Fruit fly (Drosophila melanogaster) whole organism, embryonic: ENCODE data around the gene ATPsynB.

ENCODE experiments used
- Bdp1 ChIP-seq: fragments of 200-800 bp; sonication (Bioruptor generic); optimal IDR thresholded peaks from 3 replicates; lab custom pipeline; 2016; ENCODE audit warnings: missing biosample characterization, missing genetic modification characterization
- CG10147 ChIP-seq: fragments of 200-800 bp; sonication (Bioruptor generic); optimal IDR thresholded peaks from 2 replicates; lab custom pipeline; 2019; ENCODE audit warnings: missing biosample characterization, mild to moderate bottlenecking, missing genetic modification characterization, moderate library complexity
- CG11696 ChIP-seq: fragments of 200-800 bp; sonication (Bioruptor generic); IDR thresholded peaks from 2 replicates; pipeline ENCODE4 v1.3.6; 2022; ENCODE audit warnings: missing biosample characterization, missing genetic modification characterization
- CG12236 ChIP-seq: fragments of 200-800 bp; sonication (Bioruptor generic); optimal IDR thresholded peaks from 2 replicates; lab custom pipeline; 2016; ENCODE audit warnings: missing biosample characterization, missing genetic modification characterization
- CG12769 ChIP-seq: fragments of 200-800 bp; sonication (Bioruptor generic); optimal IDR thresholded peaks from 2 replicates; lab custom pipeline; 2019; ENCODE audit warnings: missing biosample characterization, mild to moderate bottlenecking, missing genetic modification characterization, moderate library complexity
- CG17912 ChIP-seq: fragments of 200-800 bp; sonication (Bioruptor generic); optimal IDR thresholded peaks from 2 replicates; lab custom pipeline; 2018; ENCODE audit warnings: missing biosample characterization, mild to moderate bottlenecking, missing genetic modification characterization
- CG32532 ChIP-seq: fragments of 200-800 bp; sonication (Bioruptor generic); IDR thresholded peaks from 2 replicates; pipeline ENCODE4 v1.3.6; 2022; ENCODE audit warnings: missing biosample characterization, missing genetic modification characterization
- CG33213 ChIP-seq: fragments of 200-800 bp; sonication (Bioruptor generic); optimal IDR thresholded peaks from 3 replicates; lab custom pipeline; 2016; ENCODE audit warnings: missing biosample characterization, missing genetic modification characterization
- CG3407 ChIP-seq: fragments of 200-800 bp; sonication (Bioruptor generic); optimal IDR thresholded peaks from 2 replicates; lab custom pipeline; 2018; ENCODE audit warnings: missing biosample characterization, mild to moderate bottlenecking, missing genetic modification characterization
- CG34422 ChIP-seq: fragments of 200-800 bp; sonication (Bioruptor generic); IDR thresholded peaks from 3 replicates; pipeline ENCODE4 v1.3.6; 2022; ENCODE audit warnings: missing biosample characterization, missing genetic modification characterization
- CG4360 ChIP-seq: fragments of 200-800 bp; sonication (Bioruptor generic); IDR thresholded peaks from 2 replicates; pipeline ENCODE4 v1.3.6; 2022; ENCODE audit warnings: missing biosample characterization, missing genetic modification characterization
- CG4854 ChIP-seq: fragments of 200-800 bp; sonication (Bioruptor generic); optimal IDR thresholded peaks from 2 replicates; lab custom pipeline; 2016; ENCODE audit warnings: missing biosample characterization, missing genetic modification characterization, inconsistent platforms
- CG6175 ChIP-seq: fragments of 200-800 bp; sonication (Bioruptor generic); IDR thresholded peaks from 3 replicates; pipeline ENCODE4 v1.3.6; 2022; ENCODE audit warnings: missing biosample characterization, missing genetic modification characterization
- CG6654 ChIP-seq: fragments of 200-800 bp; sonication (Bioruptor generic); optimal IDR thresholded peaks from 2 replicates; lab custom pipeline; 2017; ENCODE audit warnings: missing biosample characterization, mild to moderate bottlenecking, missing genetic modification characterization
- CG6791 ChIP-seq: fragments of 200-800 bp; sonication (Bioruptor generic); IDR thresholded peaks from 3 replicates; pipeline ENCODE4 v1.3.6; 2022; ENCODE audit warnings: missing biosample characterization, missing genetic modification characterization; ENCODE audit not compliant: partially characterized antibody
- CG7963 ChIP-seq: fragments of 200-800 bp; sonication (Bioruptor generic); IDR thresholded peaks from 3 replicates; pipeline ENCODE4 v1.3.6; 2022; ENCODE audit warnings: missing biosample characterization, missing genetic modification characterization; ENCODE audit not compliant: partially characterized antibody
- Hey ChIP-seq: fragments of 200-800 bp; sonication (Bioruptor generic); optimal IDR thresholded peaks from 3 replicates; lab custom pipeline; 2018; ENCODE audit warnings: missing biosample characterization, mild to moderate bottlenecking, missing genetic modification characterization
- Hr3 ChIP-seq: fragments of 200-800 bp; sonication (Bioruptor generic); optimal IDR thresholded peaks from 3 replicates; lab custom pipeline; 2016; ENCODE audit warnings: missing biosample characterization, missing genetic modification characterization
- Jarid2 ChIP-seq: fragments of 200-800 bp; sonication (Bioruptor generic); optimal IDR thresholded peaks from 3 replicates; lab custom pipeline; 2017; ENCODE audit warnings: mild to moderate bottlenecking, missing biosample characterization, missing genetic modification reagents, missing genetic modification characterization
- NC2β ChIP-seq: fragments of 200-800 bp; sonication (Bioruptor generic); optimal IDR thresholded peaks from 2 replicates; lab custom pipeline; 2016; ENCODE audit warnings: missing biosample characterization, missing genetic modification characterization
- Opbp ChIP-seq: fragments of 200-800 bp; sonication (Bioruptor generic); IDR thresholded peaks from 3 replicates; pipeline ENCODE4 v1.3.6; 2022; ENCODE audit warnings: missing biosample characterization, missing genetic modification characterization; ENCODE audit not compliant: partially characterized antibody
- Pdp1 ChIP-seq, 2 experiments: fragments of 200-800 bp; sonication (Bioruptor generic); optimal IDR thresholded peaks; 3 replicates each; lab custom pipeline; 2016; ENCODE audit warnings: missing biosample characterization in 2 of 2, missing genetic modification characterization in 2 of 2, mild to moderate bottlenecking in 1 of 2, moderate library complexity in 1 of 2
- Poxn ChIP-seq: fragments of 200-800 bp; sonication (Bioruptor generic); IDR thresholded peaks from 2 replicates; pipeline ENCODE4 v1.3.6; 2022; ENCODE audit warnings: missing biosample characterization, missing genetic modification characterization
- Side ChIP-seq: fragments of 200-800 bp; sonication (Bioruptor generic); optimal IDR thresholded peaks from 2 replicates; lab custom pipeline; 2016; ENCODE audit warnings: missing biosample characterization, missing genetic modification characterization
- Sin3A ChIP-seq: fragments of >200 bp; optimal IDR thresholded peaks from 2 replicates; lab custom pipeline; 2018
- Spps ChIP-seq: fragments of 200-800 bp; sonication (Bioruptor generic); optimal IDR thresholded peaks from 2 replicates; lab custom pipeline; 2018; ENCODE audit warnings: missing biosample characterization, mild to moderate bottlenecking, missing genetic modification characterization
- Ssrp ChIP-seq: fragments of 200-800 bp; sonication (Bioruptor generic); optimal IDR thresholded peaks from 2 replicates; lab custom pipeline; 2018; ENCODE audit warnings: missing biosample characterization, mild to moderate bottlenecking, missing genetic modification characterization, moderate library complexity
- TFAM ChIP-seq: fragments of 200-800 bp; sonication (Bioruptor generic); optimal IDR thresholded peaks from 2 replicates; lab custom pipeline; 2017; ENCODE audit warnings: missing biosample characterization, missing genetic modification characterization, inconsistent platforms
- ac ChIP-seq: fragments of 200-800 bp; sonication (Bioruptor generic); optimal IDR thresholded peaks from 3 replicates; lab custom pipeline; 2017; ENCODE audit warnings: missing biosample characterization, mild to moderate bottlenecking, missing genetic modification characterization
- amos ChIP-seq: fragments of 200-800 bp; sonication (Bioruptor generic); IDR thresholded peaks from 2 replicates; pipeline ENCODE4 v1.3.6; 2022; ENCODE audit warnings: missing biosample characterization, missing genetic modification characterization; ENCODE audit not compliant: partially characterized antibody
- ase ChIP-seq: fragments of 200-800 bp; sonication (Bioruptor generic); IDR thresholded peaks from 3 replicates; pipeline ENCODE4 v1.3.6; 2022; ENCODE audit warnings: missing biosample characterization, missing genetic modification characterization
- az2 ChIP-seq: fragments of 200-800 bp; sonication (Bioruptor generic); optimal IDR thresholded peaks from 3 replicates; lab custom pipeline; 2016; ENCODE audit warnings: missing biosample characterization, missing genetic modification characterization
- bigmax ChIP-seq: fragments of 200-800 bp; sonication (Bioruptor generic); optimal IDR thresholded peaks from 2 replicates; lab custom pipeline; 2018; ENCODE audit warnings: missing biosample characterization, mild to moderate bottlenecking, missing genetic modification characterization
- disco-r ChIP-seq: fragments of 200-800 bp; sonication (Bioruptor generic); optimal IDR thresholded peaks from 2 replicates; lab custom pipeline; 2016; ENCODE audit warnings: missing biosample characterization, missing genetic modification characterization
- ems ChIP-seq: fragments of 200-800 bp; sonication (Bioruptor generic); optimal IDR thresholded peaks from 3 replicates; lab custom pipeline; 2016; ENCODE audit warnings: missing biosample characterization, missing genetic modification characterization
- hbn ChIP-seq: fragments of 200-800 bp; sonication (Bioruptor generic); IDR thresholded peaks from 2 replicates; pipeline ENCODE4 v1.3.6; 2022; ENCODE audit warnings: missing biosample characterization, missing genetic modification characterization; ENCODE audit not compliant: partially characterized antibody
- inv ChIP-seq: fragments of 200-800 bp; sonication (Bioruptor generic); IDR thresholded peaks from 2 replicates; pipeline ENCODE4 v1.3.6; 2022; ENCODE audit warnings: missing biosample characterization, missing genetic modification characterization; ENCODE audit not compliant: partially characterized antibody
- jumu ChIP-seq: fragments of 200-800 bp; sonication (Bioruptor generic); optimal IDR thresholded peaks from 3 replicates; lab custom pipeline; 2016; ENCODE audit warnings: missing biosample characterization, missing genetic modification characterization
- kah ChIP-seq: fragments of 200-800 bp; sonication (Bioruptor generic); optimal IDR thresholded peaks from 2 replicates; lab custom pipeline; 2018; ENCODE audit warnings: missing biosample characterization, mild to moderate bottlenecking, missing genetic modification characterization
- lmd ChIP-seq: fragments of 200-800 bp; sonication (Bioruptor generic); IDR thresholded peaks from 2 replicates; pipeline ENCODE4 v1.3.6; 2022; ENCODE audit warnings: missing biosample characterization, missing genetic modification characterization
- lola ChIP-seq, 3 experiments: fragments of >200 bp in 2 of 3; fragments of 200-800 bp in 1 of 3; sonication (Bioruptor generic) in 1 of 3; optimal IDR thresholded peaks; 2 replicates each; lab custom pipeline; 2017 to 2019; ENCODE audit warnings: missing biosample characterization in 3 of 3, missing genetic modification characterization in 3 of 3, mild to moderate bottlenecking in 1 of 3, moderate library complexity in 1 of 3
- mld ChIP-seq: fragments of 200-800 bp; sonication (Bioruptor generic); IDR thresholded peaks from 3 replicates; pipeline ENCODE4 v1.3.6; 2022; ENCODE audit warnings: missing biosample characterization, missing genetic modification characterization; ENCODE audit not compliant: partially characterized antibody
- onecut ChIP-seq: fragments of 200-800 bp; sonication (Bioruptor generic); IDR thresholded peaks from 2 replicates; pipeline ENCODE4 v1.3.6; 2022; ENCODE audit warnings: missing biosample characterization, missing genetic modification characterization
- pita ChIP-seq: fragments of 200-800 bp; sonication (Bioruptor generic); optimal IDR thresholded peaks from 2 replicates; lab custom pipeline; 2017; ENCODE audit warnings: missing biosample characterization, mild to moderate bottlenecking, missing genetic modification characterization
- salm ChIP-seq: fragments of 200-800 bp; sonication (Bioruptor generic); optimal IDR thresholded peaks from 2 replicates; lab custom pipeline; 2018; ENCODE audit warnings: missing biosample characterization, mild to moderate bottlenecking, missing genetic modification characterization
- seq ChIP-seq: fragments of 200-800 bp; sonication (Bioruptor generic); IDR thresholded peaks from 2 replicates; pipeline ENCODE4 v1.3.6; 2022; ENCODE audit warnings: missing biosample characterization, missing genetic modification characterization
- unpg ChIP-seq: fragments of 200-800 bp; sonication (Bioruptor generic); optimal IDR thresholded peaks from 3 replicates; lab custom pipeline; 2018; ENCODE audit warnings: missing biosample characterization, mild to moderate bottlenecking, missing genetic modification characterization, moderate library complexity
- zen ChIP-seq: fragments of 200-800 bp; sonication (Bioruptor generic); optimal IDR thresholded peaks from 3 replicates; lab custom pipeline; 2018; ENCODE audit warnings: missing biosample characterization, mild to moderate bottlenecking, missing genetic modification characterization, moderate library complexity

Gene ATPsynB

DNA sequence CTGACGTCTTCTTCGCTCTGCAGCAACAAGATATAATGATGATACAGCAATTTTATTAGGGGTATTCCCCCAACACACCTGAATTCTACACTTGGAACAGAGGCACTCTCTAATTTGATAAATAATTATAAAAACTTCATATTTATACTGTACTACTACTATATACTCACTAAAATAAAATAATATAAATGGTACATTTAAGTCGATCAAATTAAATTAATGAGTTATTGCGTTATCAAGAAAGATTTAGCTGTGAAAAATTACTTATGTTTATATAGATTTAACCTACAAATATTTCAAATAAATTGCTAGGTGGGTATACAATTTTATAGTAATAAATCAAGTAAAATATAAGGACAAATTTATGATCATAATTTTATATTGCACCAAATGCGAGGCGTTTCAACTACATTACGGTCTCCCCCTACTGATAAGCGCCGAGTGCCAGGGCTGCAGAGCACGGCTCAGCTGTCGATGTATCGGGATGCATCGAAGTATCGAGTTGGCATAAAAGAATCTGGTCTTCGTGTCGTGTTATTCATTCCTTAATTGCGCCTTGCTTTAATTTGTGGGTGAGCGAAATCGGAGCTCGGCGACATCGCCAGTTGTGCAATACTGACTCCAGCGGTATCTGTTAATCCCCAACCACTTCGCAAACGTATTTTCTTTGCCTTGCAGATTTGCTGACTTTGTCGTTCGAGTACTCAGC is 15.8 kb upstream of the ATPsynB start, which contains the start of gene vsg (continued):
- TF ChIP-seq CG10147 (GFP tag; lab: Kevin White, UChicago) (peak; percentile 76), CG12236 (GFP tag; lab: Kevin White, UChicago) (no peak), pita (no peak), CG6791 (peak; percentile 91), CG4854 (peak; percentile 6), CG33213 (GFP tag; lab: Kevin White, UChicago) (peak; percentile 33), TFAM (no peak), CG4360 (GFP tag; lab: Robert Waterston, UW) (0 out of 2 replicates have a peak, but pooled peaks have one; percentile 3), CG12769 (tag; lab: Kevin White, UChicago) (no peak), lola (GFP tag; optimal IDR thresholded peaks at IDR 0.05; lab: Kevin White, UChicago) (peak in 1 of 3 experiments; percentile 91), Jarid2 (GFP tag; lab: Kevin White, UChicago) (no peak), inv (GFP tag; lab: Robert Waterston, UW) (peak; percentile 83), kah (GFP tag; lab: Kevin White, UChicago) (peak; percentile 61), CG17912 (GFP tag; lab: Kevin White, UChicago) (peak; percentile 23), az2 (GFP tag; lab: Kevin White, UChicago) (peak; percentile 83), CG7963 (GFP tag; lab: Robert Waterston, UW) (peak; percentile 84), Pdp1 (GFP tag; optimal IDR thresholded peaks at IDR 0.05; lab: Kevin White, UChicago) (peak; percentile 57 to 74), bigmax (no peak), onecut (GFP tag; lab: Robert Waterston, UW) (peak; percentile 21; the same call in 1 of the 2 replicates), Poxn (no peak), Hr3 (GFP tag; lab: Kevin White, UChicago) (peak; percentile 90), amos (GFP tag; lab: Robert Waterston, UW) (peak; percentile 97), Spps (tag; lab: Kevin White, UChicago) (no peak), ems (GFP tag; lab: Kevin White, UChicago) (peak; percentile 26), jumu (GFP tag; lab: Kevin White, UChicago) (peak; percentile 19), CG11696 (GFP tag; lab: Robert Waterston, UW) (0 out of 2 replicates have a peak, but pooled peaks have one; percentile 22), NC2β (GFP tag; lab: Kevin White, UChicago) (no peak), Hey (tag; lab: Kevin White, UChicago) (peak; percentile 49), Ssrp (tag; lab: Kevin White, UChicago) (peak; percentile 86), Opbp (peak; percentile 93), CG32532 (GFP tag; lab: Robert Waterston, UW) (peak; percentile 79), mld (GFP tag; lab: Robert Waterston, UW) (peak; percentile 79; the same call in 2 of the 3 replicates), disco-r (GFP tag; lab: Kevin White, UChicago) (no peak), lmd (GFP tag; lab: Robert Waterston, UW) (peak; percentile 74), hbn (GFP tag; lab: Robert Waterston, UW) (peak; percentile 64), Sin3A (peak; percentile 31), ac (GFP tag; lab: Kevin White, UChicago) (no peak), CG6175 (GFP tag; lab: Robert Waterston, UW) (no peak), zen (peak; percentile 58), seq (no peak; the same call in 1 of the 2 replicates), ase (GFP tag; lab: Robert Waterston, UW) (peak; percentile 19; the same call in 1 of the 3 replicates), CG3407 (GFP tag; lab: Kevin White, UChicago) (peak; percentile 60), unpg (GFP tag; lab: Kevin White, UChicago) (peak; percentile 76), CG6654 (GFP tag; lab: Kevin White, UChicago) (peak; percentile 53), CG34422 (GFP tag; lab: Robert Waterston, UW) (peak; percentile 44), Side (GFP tag; lab: Kevin White, UChicago) (peak; percentile 13), Bdp1 (no peak), salm (tag; lab: Kevin White, UChicago) (peak; percentile 48)
